Worm (Caenorhabditis elegans) whole organism, early embryonic: ENCODE results near the gene sulp-3.

Experiments used
- B0310.2 ChIP-seq: sonication (generic microtip); optimal IDR thresholded peaks from 2 replicates; lab custom pipeline; 2016; ENCODE audit warnings: mild to moderate bottlenecking, missing genetic modification characterization, missing compliant biosample characterization
- ama-1 ChIP-seq: fragments of 150-350 bp; optimal IDR thresholded peaks from 2 replicates; lab custom pipeline; 2014
- ceh-36 ChIP-seq: sonication (generic microtip); optimal IDR thresholded peaks from 2 replicates; lab custom pipeline; 2016; ENCODE audit warnings: missing genetic modification characterization, inconsistent platforms, missing compliant biosample characterization
- ets-7 ChIP-seq: sonication (generic microtip); optimal IDR thresholded peaks from 2 replicates; lab custom pipeline; 2016; ENCODE audit warnings: missing genotype, missing genetic modification characterization, missing compliant biosample characterization
- sea-1 ChIP-seq: fragments of 200-800 bp; sonication (Bioruptor generic); conservative IDR thresholded peaks from 2 replicates; pipeline ENCODE4 v1.3.6; 2022; ENCODE audit warnings: missing genetic modification characterization, missing compliant biosample characterization
- tra-4 ChIP-seq: sonication (generic microtip); optimal IDR thresholded peaks from 2 replicates; lab custom pipeline; 2017; ENCODE audit warnings: missing genetic modification characterization, missing compliant biosample characterization

DNA sequence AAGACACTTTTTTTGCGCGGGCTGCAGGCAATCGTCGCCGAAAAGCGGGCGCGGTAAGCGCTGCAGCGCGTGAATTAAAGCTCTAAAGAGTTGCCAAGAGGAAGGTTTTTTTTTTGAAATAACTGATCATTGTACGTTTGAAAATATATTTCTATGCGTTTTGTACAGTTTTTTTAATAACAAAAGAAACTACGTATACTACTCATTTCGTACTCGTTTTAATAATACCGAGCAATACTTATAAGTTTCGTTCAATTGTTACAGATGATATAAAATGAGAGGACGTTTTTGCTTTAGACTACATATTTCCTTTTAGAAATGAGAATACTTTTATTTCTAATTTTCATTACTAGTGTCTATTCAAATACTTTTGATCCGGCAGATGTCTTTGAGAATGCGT, 36.3 kb downstream of the sulp-3 start, which contains the start of gene nep-15:
- TF ChIP-seq sea-1, result no peak
- TF ChIP-seq B0310.2 (tag; lab: Kevin White, UChicago), result no peak
- no peak for TF ChIP-seq ama-1 (lab: Kevin White, UChicago)
- no peak for TF ChIP-seq tra-4
- TF ChIP-seq ceh-36, result no peak
- TF ChIP-seq ets-7 (tag; lab: Kevin White, UChicago), result no peak
